Worm (Caenorhabditis elegans): ENCODE data around the gene fbxb-19.

The fbxb-19 gene

ce11 chrII:1654917-1655316, 34.1 kb downstream of the fbxb-19 start, which contains the start of gene btb-12:
Gene btb-12, plus strand, starts transcription at chrII:1655217.
- no peak for TF ChIP-seq nhr-28 (tag; optimal IDR thresholded peaks at IDR 0.05)
- TF ChIP-seq ama-1 (optimal IDR thresholded peaks at IDR 0.05) = no peak
- TF ChIP-seq daf-16 (GFP tag; optimal IDR thresholded peaks at IDR 0.05) = no peak
- TF ChIP-seq daf-16 (tag; optimal IDR thresholded peaks at IDR 0.05) = no peak
- TF ChIP-seq lin-39 (tag; optimal IDR thresholded peaks at IDR 0.05) = no peak
- no peak for TF ChIP-seq madf-9 (GFP tag; conservative IDR thresholded peaks at IDR 0.05)
- no peak for TF ChIP-seq daf-8 (GFP tag; IDR thresholded peaks at IDR 0.05)
- no peak for TF ChIP-seq saeg-2 (GFP tag; IDR thresholded peaks at IDR 0.05)
- TF ChIP-seq mxl-3 (GFP tag; optimal IDR thresholded peaks at IDR 0.05) = no peak
- TF ChIP-seq php-3 (GFP tag; IDR thresholded peaks at IDR 0.05) = no peak
- no peak for TF ChIP-seq snpc-1.2 (GFP tag; IDR thresholded peaks at IDR 0.05)
- TF ChIP-seq unc-130 (GFP tag; optimal IDR thresholded peaks at IDR 0.05) = no peak
- no peak for TF ChIP-seq F44E2.7 (GFP tag; IDR thresholded peaks at IDR 0.05)
- no peak for TF ChIP-seq nhr-11 (tag; optimal IDR thresholded peaks at IDR 0.05)
- TF ChIP-seq ceh-28 (tag; optimal IDR thresholded peaks at IDR 0.05) = no peak

- TF ChIP-seq hif-1 (tag; optimal IDR thresholded peaks at IDR 0.05) = no peak
- TF ChIP-seq nhr-41 (GFP tag; IDR thresholded peaks at IDR 0.05) = no peak
- no peak for TF ChIP-seq R02D3.7 (tag; optimal IDR thresholded peaks at IDR 0.05)
- TF ChIP-seq zip-11 (GFP tag; IDR thresholded peaks at IDR 0.05) = no peak
- TF ChIP-seq set-16 (GFP tag; IDR thresholded peaks at IDR 0.05) = no peak
Measured at ce11 chrII:1653397-1653796, 35.6 kb downstream of the fbxb-19 start, which contains the start of gene fbxb-15. Gene fbxb-15, minus strand, starts transcription at chrII:1653497.

- TF ChIP-seq mep-1 (tag; optimal IDR thresholded peaks at IDR 0.05) (no peak), vab-7 (GFP tag; IDR thresholded peaks at IDR 0.05) (no peak)
Measured at ce11 chrII:1651804-1652203, 37.2 kb downstream of the fbxb-19 start, which contains the start of gene fbxb-16. Gene fbxb-16, minus strand, starts transcription at chrII:1651904.

ce11 chrII:1650502-1650901, 38.5 kb downstream of the fbxb-19 start, which contains the start of gene fbxb-20:
Gene fbxb-20, minus strand, starts transcription at chrII:1650602.
- no peak for TF ChIP-seq ztf-7 (tag; optimal IDR thresholded peaks at IDR 0.05)
- no peak for TF ChIP-seq Y5F2A.4 (GFP tag; optimal IDR thresholded peaks at IDR 0.05)
- TF ChIP-seq dmd-6 (GFP tag; IDR thresholded peaks at IDR 0.05) = no peak
- TF ChIP-seq snpc-1.2 (GFP tag; IDR thresholded peaks at IDR 0.05) = no peak
- no peak for TF ChIP-seq cey-2 (tag; optimal IDR thresholded peaks at IDR 0.05; ENCODE audit: borderline replicate concordance, insufficient read depth)
- TF ChIP-seq fos-1 (tag; optimal IDR thresholded peaks at IDR 0.05) = no peak
- no peak for TF ChIP-seq lim-7 (GFP tag; IDR thresholded peaks at IDR 0.05)
- no peak for TF ChIP-seq egl-43 (GFP tag; IDR thresholded peaks at IDR 0.05)
- TF ChIP-seq F10B5.3 (tag; optimal IDR thresholded peaks at IDR 0.05) = no peak
- TF ChIP-seq nhr-48 (tag; optimal IDR thresholded peaks at IDR 0.05) = no peak
- TF ChIP-seq duxl-1 (tag; optimal IDR thresholded peaks at IDR 0.05; ENCODE audit: poor library complexity) = no peak
- TF ChIP-seq lin-15B (tag; optimal IDR thresholded peaks at IDR 0.05) = no peak
- TF ChIP-seq ceh-82 (tag; optimal IDR thresholded peaks at IDR 0.05) = no peak
- no peak for TF ChIP-seq sdz-12 (GFP tag; optimal IDR thresholded peaks at IDR 0.05)
- TF ChIP-seq ctbp-1 (GFP tag; IDR thresholded peaks at IDR 0.05) = no peak
- TF ChIP-seq arid-1 (GFP tag; conservative IDR thresholded peaks at IDR 0.05) = no peak

Measured in whole organism, L4 larva.